Worm (Caenorhabditis elegans): ENCODE data around the gene H40L08.1.

The H40L08.1 gene

DNA sequence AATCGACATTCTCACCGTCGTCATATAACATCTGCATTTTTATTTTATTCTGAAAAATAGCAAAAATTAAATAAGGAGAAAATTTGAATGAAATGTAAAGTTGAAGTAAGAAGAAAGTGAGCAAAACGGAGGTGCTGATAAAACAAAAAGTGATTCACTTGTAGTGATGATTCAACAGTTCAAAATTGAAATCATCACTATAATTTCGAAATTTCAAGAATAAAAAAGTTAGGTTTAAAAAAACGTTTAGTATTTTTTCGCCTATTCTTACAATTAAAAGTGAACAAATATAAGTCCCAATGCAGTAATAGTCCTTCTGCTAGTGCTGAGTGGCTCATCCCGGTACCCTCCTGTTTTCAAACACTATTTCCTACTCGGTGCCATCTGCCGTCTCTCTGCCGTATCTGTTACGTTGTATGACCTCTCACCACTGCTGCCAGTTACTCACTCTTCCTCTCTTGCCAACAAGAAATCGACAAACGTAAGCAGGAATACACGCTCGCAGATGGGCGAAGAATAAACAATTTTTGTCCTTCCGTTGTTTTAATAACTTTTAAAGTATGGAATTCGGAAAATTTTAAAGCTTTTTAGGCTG lies 16.6 kb upstream of the H40L08.1 start, which contains the start of gene dhhc-1 (continued):
- no peak for TF ChIP-seq skn-1 (tag; optimal IDR thresholded peaks at IDR 0.05)
- TF ChIP-seq unc-62 (GFP tag; optimal IDR thresholded peaks at IDR 0.05) = no peak
- peak; percentile 40 for TF ChIP-seq snpc-4 (tag; optimal IDR thresholded peaks at IDR 0.05)
- no peak for TF ChIP-seq nhr-237 (tag; optimal IDR thresholded peaks at IDR 0.05)
- TF ChIP-seq unc-55 (GFP tag; optimal IDR thresholded peaks at IDR 0.05) = peak; percentile 59
- no peak for TF ChIP-seq ztf-4 (tag; optimal IDR thresholded peaks at IDR 0.05)
- peak; percentile 90 for TF ChIP-seq fos-1 (tag; optimal IDR thresholded peaks at IDR 0.05)
- no peak for TF ChIP-seq elt-1 (tag; optimal IDR thresholded peaks at IDR 0.05)
- TF ChIP-seq F13H6.1 (tag; optimal IDR thresholded peaks at IDR 0.05) = peak; percentile 68
- peak; percentile 57 for TF ChIP-seq crh-2 (tag; optimal IDR thresholded peaks at IDR 0.05)
- peak; percentile 48 for TF ChIP-seq C34F6.9 (tag; optimal IDR thresholded peaks at IDR 0.05)

DNA sequence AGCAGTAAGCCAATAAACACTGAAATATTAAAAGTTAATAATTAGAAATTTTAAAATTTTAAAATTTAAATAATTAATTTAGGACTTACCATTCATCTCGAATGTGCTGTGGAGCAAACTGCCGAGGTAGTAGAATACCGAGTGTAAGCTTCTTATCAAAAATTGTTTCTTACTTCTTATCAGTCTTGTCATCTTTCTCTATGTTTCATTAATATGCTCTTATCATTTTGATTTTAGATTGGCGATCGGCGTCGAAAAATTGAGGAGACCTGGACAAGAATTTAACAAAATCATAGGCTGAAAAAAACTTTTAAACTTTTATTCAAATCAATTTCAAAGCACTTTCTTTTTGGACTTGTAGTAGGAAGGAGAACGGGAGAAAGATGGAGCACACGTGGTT lies 13.9 kb upstream of the H40L08.1 start, which contains the start of gene F09B12.3:
TSS of gene F09B12.3 (minus strand) at position 192 of the 400 bp plus-strand sequence.
- TF ChIP-seq nhr-11 (tag; optimal IDR thresholded peaks at IDR 0.05) = no peak
- no peak for TF ChIP-seq mab-5 (tag; optimal IDR thresholded peaks at IDR 0.05)
- no peak for TF ChIP-seq lin-39 (tag; optimal IDR thresholded peaks at IDR 0.05)
- no peak for TF ChIP-seq lin-11 (tag; optimal IDR thresholded peaks at IDR 0.05)
- peak; percentile 12 for TF ChIP-seq sma-9 (GFP tag; optimal IDR thresholded peaks at IDR 0.05)
- no peak for TF ChIP-seq sma-9 (tag; optimal IDR thresholded peaks at IDR 0.05)
- no peak for TF ChIP-seq unc-39 (tag; optimal IDR thresholded peaks at IDR 0.05)
- peak; percentile 92 for TF ChIP-seq fos-1 (tag; optimal IDR thresholded peaks at IDR 0.05)
- peak; percentile 32 for TF ChIP-seq gmeb-1 (tag; optimal IDR thresholded peaks at IDR 0.05)
- no peak for TF ChIP-seq alr-1 (tag; optimal IDR thresholded peaks at IDR 0.05)
- TF ChIP-seq crh-2 (tag; optimal IDR thresholded peaks at IDR 0.05) = peak; percentile 29
- no peak for TF ChIP-seq snpc-4 (tag; optimal IDR thresholded peaks at IDR 0.05)
- TF ChIP-seq unc-62 (GFP tag; optimal IDR thresholded peaks at IDR 0.05) = no peak

ce11 chrX:15096277-15096676 lies 12.4 kb upstream of the H40L08.1 start:
- TF ChIP-seq nhr-129 (tag; optimal IDR thresholded peaks at IDR 0.05) = no peak
- no peak for TF ChIP-seq sem-4 (tag; optimal IDR thresholded peaks at IDR 0.05)
- no peak for TF ChIP-seq elt-3 (tag; optimal IDR thresholded peaks at IDR 0.05)
- TF ChIP-seq elt-1 (tag; optimal IDR thresholded peaks at IDR 0.05) = no peak
- no peak for TF ChIP-seq alr-1 (tag; optimal IDR thresholded peaks at IDR 0.05)
- peak; percentile 30 for TF ChIP-seq fos-1 (tag; optimal IDR thresholded peaks at IDR 0.05)
- TF ChIP-seq lin-11 (tag; optimal IDR thresholded peaks at IDR 0.05) = no peak

DNA sequence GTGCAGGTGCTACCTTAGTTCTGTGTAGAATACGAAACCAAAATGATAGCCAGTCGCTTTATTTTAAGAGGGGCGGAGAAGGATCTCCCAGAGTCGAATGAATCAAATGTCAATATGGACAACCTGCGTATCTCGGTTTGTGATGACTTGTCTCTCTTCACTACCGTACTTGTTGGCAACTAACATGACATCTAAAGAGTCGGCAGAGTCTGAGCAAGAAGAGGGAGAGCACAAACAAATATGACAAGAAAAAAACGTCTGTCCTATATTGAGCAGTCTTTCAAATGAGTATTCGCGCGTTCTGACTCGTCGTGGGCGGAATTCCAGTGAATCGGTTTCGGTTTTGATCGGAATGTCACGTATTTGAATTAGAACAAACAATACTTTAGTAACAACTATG lies 11.1 kb upstream of the H40L08.1 start, which contains the start of gene F09B12.7:
TSS of gene F09B12.7 (minus strand) at position 101 of the 400 bp plus-strand sequence.
- no peak for TF ChIP-seq elt-1 (tag; optimal IDR thresholded peaks at IDR 0.05)
- no peak for TF ChIP-seq nhr-77 (tag; optimal IDR thresholded peaks at IDR 0.05)
- no peak for TF ChIP-seq ZK546.5 (tag; optimal IDR thresholded peaks at IDR 0.05)
- TF ChIP-seq sma-9 (GFP tag; optimal IDR thresholded peaks at IDR 0.05) = no peak
- TF ChIP-seq sma-9 (tag; optimal IDR thresholded peaks at IDR 0.05) = no peak
- TF ChIP-seq gmeb-1 (tag; optimal IDR thresholded peaks at IDR 0.05) = no peak
- no peak for TF ChIP-seq ztf-11 (tag; optimal IDR thresholded peaks at IDR 0.05)
- no peak for TF ChIP-seq sem-4 (tag; optimal IDR thresholded peaks at IDR 0.05)

DNA sequence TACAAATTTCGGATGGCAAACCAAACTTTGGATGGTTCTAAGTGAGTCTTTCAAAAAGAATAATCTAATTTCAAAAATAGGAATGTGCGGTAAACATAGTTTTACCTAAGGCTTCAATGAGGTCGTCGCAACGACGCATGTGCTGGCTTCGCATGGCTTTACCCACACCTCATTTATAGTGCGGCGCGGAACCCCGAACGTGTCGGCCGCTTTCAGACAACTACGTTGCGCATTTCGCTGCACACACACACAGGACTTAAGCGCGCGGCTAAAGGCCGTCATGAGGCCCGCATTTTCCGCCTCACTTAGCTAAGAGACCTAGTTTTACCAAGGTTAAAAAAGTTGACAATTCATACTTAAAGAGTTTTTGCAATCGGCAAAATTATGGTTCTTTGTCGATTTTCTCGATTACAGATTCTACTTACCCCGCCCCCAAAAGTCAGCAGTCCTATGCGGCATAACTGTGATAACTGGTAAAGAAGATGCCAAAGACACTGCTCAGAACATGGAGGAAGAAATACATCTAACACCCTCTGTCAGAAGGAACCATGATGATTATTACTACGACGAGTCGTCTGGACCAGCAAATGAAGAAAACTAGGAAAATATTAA lies 9.0 kb upstream of the H40L08.1 start:
- TF ChIP-seq mab-5 (tag; optimal IDR thresholded peaks at IDR 0.05) (no peak), snpc-4 (tag; optimal IDR thresholded peaks at IDR 0.05) (peak; percentile 75), F13H6.1 (tag; optimal IDR thresholded peaks at IDR 0.05) (no peak), blmp-1 (tag; optimal IDR thresholded peaks at IDR 0.05; ENCODE audit: insufficient read depth) (no peak)

DNA sequence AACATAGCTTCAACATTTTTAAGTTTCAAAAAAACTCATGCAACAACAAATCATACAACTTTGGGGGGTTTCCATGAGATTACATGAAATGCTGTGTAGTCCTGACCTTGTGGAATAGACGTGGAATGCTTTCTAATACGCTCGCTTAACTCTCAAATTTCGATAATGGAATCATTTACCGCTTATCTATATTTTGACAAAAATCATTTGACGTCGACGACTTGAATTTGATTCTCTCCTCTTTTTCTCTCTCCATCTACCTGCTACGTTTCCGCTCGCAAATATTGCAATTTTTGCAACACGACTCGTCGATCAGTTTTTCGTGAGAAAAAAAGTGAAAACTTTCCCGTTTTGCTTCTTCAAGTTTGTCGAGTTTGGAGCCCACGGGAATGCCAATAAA lies 5.2 kb upstream of the H40L08.1 start, which contains the start of gene flr-4:
TSS of gene flr-4 (plus strand) at position 275 of the 400 bp plus-strand sequence.
- peak; percentile 71 for TF ChIP-seq fos-1 (tag; optimal IDR thresholded peaks at IDR 0.05)
- TF ChIP-seq sma-9 (GFP tag; optimal IDR thresholded peaks at IDR 0.05) = peak; percentile 16
- TF ChIP-seq sma-9 (tag; optimal IDR thresholded peaks at IDR 0.05) = no peak
- TF ChIP-seq crh-2 (tag; optimal IDR thresholded peaks at IDR 0.05) = peak; percentile 8
- TF ChIP-seq Y55F3AM.14 (GFP tag; optimal IDR thresholded peaks at IDR 0.05) = no peak
